Worm (Caenorhabditis elegans) whole organism, midembryonic: Measurements from ENCODE around the gene clec-218.

Experiments
- T22C8.4 ChIP-seq: fragments of 200-800 bp; sonication (Bioruptor generic); IDR thresholded peaks from 2 replicates; pipeline ENCODE4 v1.3.6; 2022; ENCODE audit warnings: missing genetic modification characterization, missing compliant biosample characterization
- cog-1 ChIP-seq: sonication (generic microtip); optimal IDR thresholded peaks from 2 replicates; lab custom pipeline; 2016; ENCODE audit warnings: missing genetic modification characterization, missing compliant biosample characterization
- flt-1 ChIP-seq: fragments of 200-800 bp; sonication (Bioruptor generic); IDR thresholded peaks from 2 replicates; pipeline ENCODE4 v1.3.6; 2022; ENCODE audit warnings: missing genetic modification characterization, missing compliant biosample characterization
- klf-2 ChIP-seq: fragments of 200-800 bp; sonication (Bioruptor generic); conservative IDR thresholded peaks from 2 replicates; pipeline ENCODE4 v1.3.6; 2022; ENCODE audit warnings: missing genetic modification reagents, missing genetic modification characterization, missing compliant biosample characterization
- med-1 ChIP-seq: sonication (generic microtip); optimal IDR thresholded peaks from 2 replicates; lab custom pipeline; 2017; ENCODE audit warnings: missing genetic modification characterization, mild to moderate bottlenecking, missing compliant biosample characterization, antibody characterized with exemption, missing genetic modification reagents; ENCODE audit not compliant: insufficient read depth
- ref-1 ChIP-seq: fragments of 200-800 bp; sonication (Bioruptor generic); conservative IDR thresholded peaks from 2 replicates; pipeline ENCODE4 v1.3.6; 2022; ENCODE audit warnings: missing genetic modification reagents, missing genetic modification characterization, missing compliant biosample characterization
- tab-1 ChIP-seq: fragments of 200-800 bp; sonication (Bioruptor generic); IDR thresholded peaks from 2 replicates; pipeline ENCODE4 v1.3.6; 2022; ENCODE audit warnings: missing genetic modification characterization, missing compliant biosample characterization
- ztf-23 ChIP-seq: fragments of 200-800 bp; sonication (Bioruptor generic); IDR thresholded peaks from 2 replicates; pipeline ENCODE4 v1.3.6; 2022; ENCODE audit warnings: missing genetic modification reagents, missing genetic modification characterization, missing compliant biosample characterization
- ztf-29 ChIP-seq: fragments of 200-800 bp; sonication (Bioruptor generic); IDR thresholded peaks from 2 replicates; pipeline ENCODE4 v1.3.6; 2022; ENCODE audit warnings: missing genetic modification reagents, missing genetic modification characterization, missing compliant biosample characterization

clec-218 gene

ce11 chrV:8307681-8308080 lies at the start of gene clec-218:
Gene clec-218, plus strand, starts transcription at chrV:8307942.
- no peak for TF ChIP-seq ztf-23 (GFP tag; lab: Robert Waterston, UW)
- no peak for TF ChIP-seq ref-1 (GFP tag; lab: Robert Waterston, UW)
- no peak for TF ChIP-seq klf-2 (GFP tag; lab: Robert Waterston, UW)
- no peak for TF ChIP-seq T22C8.4
- TF ChIP-seq cog-1: no peak
- TF ChIP-seq med-1: no peak
- TF ChIP-seq tab-1 (GFP tag; lab: Robert Waterston, UW): no peak
- no peak for TF ChIP-seq flt-1
- TF ChIP-seq ztf-29 (GFP tag; lab: Robert Waterston, UW): no peak

ce11 chrV:8259016-8259415 lies 48.7 kb upstream of the clec-218 start, which contains the start of gene C16D9.1:
Gene C16D9.1, plus strand, starts transcription at chrV:8259316.
- no peak for TF ChIP-seq ref-1 (GFP tag; lab: Robert Waterston, UW)
- no peak for TF ChIP-seq flt-1
- TF ChIP-seq med-1: no peak
- no peak for TF ChIP-seq tab-1 (GFP tag; lab: Robert Waterston, UW)

- TF ChIP-seq klf-2 (GFP tag; lab: Robert Waterston, UW): no peak
- no peak for TF ChIP-seq ref-1 (GFP tag; lab: Robert Waterston, UW)
- no peak for TF ChIP-seq cog-1
- no peak for TF ChIP-seq ztf-29 (GFP tag; lab: Robert Waterston, UW)
- no peak for TF ChIP-seq ztf-23 (GFP tag; lab: Robert Waterston, UW)
- no peak for TF ChIP-seq T22C8.4
Observed at ce11 chrV:8262212-8262611, 45.5 kb upstream of the clec-218 start.

ce11 chrV:8263466-8263865 lies 44.3 kb upstream of the clec-218 start, which contains the start of gene C16D9.8:
Gene C16D9.8, minus strand, starts transcription at chrV:8263566.
- TF ChIP-seq flt-1 (no peak), ztf-29 (GFP tag; lab: Robert Waterston, UW) (no peak), tab-1 (GFP tag; lab: Robert Waterston, UW) (no peak), T22C8.4 (no peak)

- TF ChIP-seq klf-2 (GFP tag; lab: Robert Waterston, UW) (no peak), tab-1 (GFP tag; lab: Robert Waterston, UW) (no peak), ref-1 (GFP tag; lab: Robert Waterston, UW) (no peak), T22C8.4 (no peak), ztf-23 (GFP tag; lab: Robert Waterston, UW) (no peak), med-1 (no peak), ztf-29 (GFP tag; lab: Robert Waterston, UW) (no peak), cog-1 (no peak), flt-1 (no peak)
Observed at ce11 chrV:8263941-8264340, 43.8 kb upstream of the clec-218 start, which contains the start of gene C16D9.9. Gene C16D9.9, plus strand, starts transcription at chrV:8264241.

ce11 chrV:8266232-8266631 lies 41.5 kb upstream of the clec-218 start, which contains the start of gene F21F8.5:
Gene F21F8.5, minus strand, starts transcription at chrV:8266332.
- TF ChIP-seq tab-1 (GFP tag; lab: Robert Waterston, UW): no peak
- no peak for TF ChIP-seq ztf-23 (GFP tag; lab: Robert Waterston, UW)
- no peak for TF ChIP-seq med-1
- no peak for TF ChIP-seq ref-1 (GFP tag; lab: Robert Waterston, UW)
- TF ChIP-seq cog-1: no peak
- no peak for TF ChIP-seq ztf-29 (GFP tag; lab: Robert Waterston, UW)
- no peak for TF ChIP-seq T22C8.4

- TF ChIP-seq klf-2 (GFP tag; lab: Robert Waterston, UW): no peak
- TF ChIP-seq ref-1 (GFP tag; lab: Robert Waterston, UW): no peak
- TF ChIP-seq ztf-23 (GFP tag; lab: Robert Waterston, UW): no peak
- TF ChIP-seq tab-1 (GFP tag; lab: Robert Waterston, UW): no peak
- TF ChIP-seq med-1: no peak
- no peak for TF ChIP-seq cog-1
- TF ChIP-seq T22C8.4: no peak
- no peak for TF ChIP-seq flt-1
- no peak for TF ChIP-seq ztf-29 (GFP tag; lab: Robert Waterston, UW)
Observed at ce11 chrV:8267275-8267674, 40.5 kb upstream of the clec-218 start.

ce11 chrV:8268902-8269301 lies 38.8 kb upstream of the clec-218 start, which contains the start of the genes asp-6 and asp-12:
Gene asp-6, minus strand, starts transcription at chrV:8268937.
Gene asp-12, plus strand, starts transcription at chrV:8269210.
- TF ChIP-seq flt-1: no peak
- TF ChIP-seq med-1: no peak
- TF ChIP-seq cog-1: no peak
- no peak for TF ChIP-seq T22C8.4
- no peak for TF ChIP-seq klf-2 (GFP tag; lab: Robert Waterston, UW)
- TF ChIP-seq ztf-29 (GFP tag; lab: Robert Waterston, UW): no peak
- no peak for TF ChIP-seq tab-1 (GFP tag; lab: Robert Waterston, UW)
- TF ChIP-seq ztf-23 (GFP tag; lab: Robert Waterston, UW): no peak
- no peak for TF ChIP-seq ref-1 (GFP tag; lab: Robert Waterston, UW)

ce11 chrV:8269878-8270277 lies 37.9 kb upstream of the clec-218 start:
- TF ChIP-seq ref-1 (GFP tag; lab: Robert Waterston, UW): no peak
- no peak for TF ChIP-seq klf-2 (GFP tag; lab: Robert Waterston, UW)
- TF ChIP-seq ztf-23 (GFP tag; lab: Robert Waterston, UW): no peak
- TF ChIP-seq tab-1 (GFP tag; lab: Robert Waterston, UW): no peak
- no peak for TF ChIP-seq cog-1
- no peak for TF ChIP-seq med-1
- TF ChIP-seq flt-1: no peak
- TF ChIP-seq ztf-29 (GFP tag; lab: Robert Waterston, UW): no peak
- no peak for TF ChIP-seq T22C8.4

- TF ChIP-seq T22C8.4 (no peak), ztf-23 (GFP tag; lab: Robert Waterston, UW) (no peak), ref-1 (GFP tag; lab: Robert Waterston, UW) (no peak), ztf-29 (GFP tag; lab: Robert Waterston, UW) (no peak), cog-1 (no peak), med-1 (no peak), tab-1 (GFP tag; lab: Robert Waterston, UW) (no peak), klf-2 (GFP tag; lab: Robert Waterston, UW) (no peak), flt-1 (no peak)
Observed at ce11 chrV:8271395-8271794, 36.3 kb upstream of the clec-218 start.
